Worm (Caenorhabditis elegans): ENCODE data around the gene insc-1.

Gene insc-1

DNA sequence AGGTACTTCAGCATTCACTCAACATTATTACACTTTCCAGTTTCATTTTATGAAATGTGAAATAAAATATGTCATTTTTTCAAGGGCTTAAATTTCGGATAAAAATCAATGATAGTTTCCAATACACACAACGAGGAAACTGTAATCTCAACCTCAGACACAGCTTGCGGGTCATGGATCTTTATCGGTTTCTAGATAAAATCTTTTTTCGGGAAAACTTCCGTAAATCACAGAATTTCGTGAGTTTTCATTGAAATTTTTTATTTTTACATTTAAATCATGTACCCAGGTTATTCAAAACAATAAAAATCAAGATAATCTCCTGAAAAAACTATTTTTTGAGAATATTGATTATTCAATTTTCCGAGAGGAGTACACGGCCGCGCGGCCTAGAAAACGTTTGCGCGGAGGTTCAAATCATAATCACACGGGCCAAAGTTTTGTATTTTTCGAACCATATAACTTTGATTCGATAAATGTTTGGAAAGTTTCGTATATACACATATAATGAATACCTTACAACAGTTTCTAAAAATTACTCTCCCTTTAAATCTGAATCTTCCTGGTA, 38.7 kb downstream of the insc-1 start:
- TF ChIP-seq pha-4 (GFP tag; IDR thresholded peaks at IDR 0.05) (no peak), pha-4 (tag; optimal IDR thresholded peaks at IDR 0.05) (no peak), lin-38 (GFP tag; IDR thresholded peaks at IDR 0.05) (peak; percentile 43; the same call in 1 of the 2 replicates), ztf-7 (tag; optimal IDR thresholded peaks at IDR 0.05) (no peak), unc-62 (GFP tag; optimal IDR thresholded peaks at IDR 0.05 in 1 of 2) (no peak), unc-62 (tag; optimal IDR thresholded peaks at IDR 0.05) (no peak), aly-2 (tag; optimal IDR thresholded peaks at IDR 0.05) (no peak), egl-27 (tag; optimal IDR thresholded peaks at IDR 0.05) (no peak), R02D3.7 (tag; optimal IDR thresholded peaks at IDR 0.05) (no peak), dve-1 (tag; optimal IDR thresholded peaks at IDR 0.05; ENCODE audit: insufficient read depth) (peak; percentile 8), lin-13 (GFP tag; optimal IDR thresholded peaks at IDR 0.05) (no peak), nhr-11 (tag; optimal IDR thresholded peaks at IDR 0.05) (no peak), mep-1 (tag; optimal IDR thresholded peaks at IDR 0.05) (peak; percentile 8), lsy-2 (tag; optimal IDR thresholded peaks at IDR 0.05) (peak in 1 of 2 experiments; percentile 26), hif-1 (tag; optimal IDR thresholded peaks at IDR 0.05) (peak in 1 of 2 experiments; percentile 43), arid-1 (GFP tag; conservative IDR thresholded peaks at IDR 0.05) (0 out of 2 replicates have a peak, but pooled peaks have one; percentile 13), zfp-3 (GFP tag; conservative IDR thresholded peaks at IDR 0.05) (0 out of 2 replicates have a peak, but pooled peaks have one; percentile 18), zip-2 (tag; optimal IDR thresholded peaks at IDR 0.05) (peak; percentile 58), cey-2 (tag; optimal IDR thresholded peaks at IDR 0.05; ENCODE audit: borderline replicate concordance, insufficient read depth) (no peak), unc-130 (GFP tag; optimal IDR thresholded peaks at IDR 0.05) (no peak), spr-1 (tag; optimal IDR thresholded peaks at IDR 0.05) (peak; percentile 5), nhr-76 (tag; optimal IDR thresholded peaks at IDR 0.05) (no peak), lim-7 (GFP tag; IDR thresholded peaks at IDR 0.05) (no peak), skn-1 (tag; optimal IDR thresholded peaks at IDR 0.05) (no peak), mes-2 (tag; optimal IDR thresholded peaks at IDR 0.05; ENCODE audit: poor library complexity, severe bottlenecking) (peak; percentile 78), attf-4 (tag; optimal IDR thresholded peaks at IDR 0.05) (no peak), dpl-1 (GFP tag; optimal IDR thresholded peaks at IDR 0.05) (peak; percentile 50), spr-3 (GFP tag; optimal IDR thresholded peaks at IDR 0.05) (no peak), dmd-9 (GFP tag; IDR thresholded peaks at IDR 0.05) (0 out of 2 replicates have a peak, but pooled peaks have one; percentile 28), fkh-10 (GFP tag; optimal IDR thresholded peaks at IDR 0.05) (no peak), jun-1 (tag; optimal IDR thresholded peaks at IDR 0.05) (no peak), duxl-1 (tag; optimal IDR thresholded peaks at IDR 0.05; ENCODE audit: poor library complexity) (peak; percentile 40)

DNA sequence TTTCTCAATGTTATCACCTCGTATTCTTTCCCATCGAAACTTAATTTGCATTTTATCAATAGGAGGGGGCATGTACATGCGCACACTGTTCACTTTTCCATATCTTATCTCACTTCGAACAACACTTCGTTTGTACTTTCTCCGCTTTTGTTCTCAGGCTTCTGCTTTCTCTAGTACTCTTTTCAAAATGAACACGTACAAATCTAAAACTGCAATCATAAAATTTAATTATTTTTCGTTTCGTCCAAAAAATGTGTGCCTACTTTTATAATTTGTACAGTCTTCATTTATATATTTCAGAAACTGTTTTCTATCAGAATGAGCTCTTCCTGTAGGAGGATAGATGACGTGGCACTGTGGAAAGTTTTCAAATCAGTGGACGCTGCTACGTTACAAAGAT, 40.0 kb downstream of the insc-1 start, which contains the start of gene C07D10.1:
C07D10.1 (plus strand) TSS at position 301 of the 400 bp plus-strand sequence.
- TF ChIP-seq hlh-11 (tag; optimal IDR thresholded peaks at IDR 0.05) (no peak), vab-7 (GFP tag; IDR thresholded peaks at IDR 0.05) (no peak), lin-38 (GFP tag; IDR thresholded peaks at IDR 0.05) (peak; percentile 9; the same call in 1 of the 2 replicates), zip-2 (tag; optimal IDR thresholded peaks at IDR 0.05) (no peak), nhr-28 (tag; optimal IDR thresholded peaks at IDR 0.05) (no peak), F10B5.3 (tag; optimal IDR thresholded peaks at IDR 0.05) (no peak)

DNA sequence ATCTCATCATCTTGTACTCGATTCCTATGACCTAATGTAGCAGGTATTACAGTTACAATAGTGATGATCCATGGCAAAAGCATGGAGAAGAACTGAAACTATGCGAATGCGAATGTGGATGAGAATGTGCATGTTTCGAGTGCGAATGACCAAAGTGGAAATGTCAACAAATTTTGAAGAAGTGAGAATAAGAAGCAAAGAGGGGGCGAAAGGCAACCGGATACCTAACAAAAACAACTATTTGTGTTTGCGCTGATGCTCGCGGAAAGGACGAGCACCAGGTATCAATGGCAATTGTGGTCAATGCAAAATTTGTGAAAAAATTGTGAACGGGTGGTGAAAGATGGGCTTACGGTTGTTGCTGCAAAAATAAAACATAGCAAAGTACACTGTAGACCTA, 43.9 kb downstream of the insc-1 start, which contains the start of gene nas-7:
nas-7 (minus strand) TSS at position 101 of the 400 bp plus-strand sequence.
- TF ChIP-seq ceh-62 (tag; optimal IDR thresholded peaks at IDR 0.05) (no peak), aha-1 (tag) (peak; percentile 52), madf-9 (GFP tag; conservative IDR thresholded peaks at IDR 0.05) (no peak), skn-1 (tag; optimal IDR thresholded peaks at IDR 0.05) (no peak), lin-13 (GFP tag; optimal IDR thresholded peaks at IDR 0.05) (no peak), zag-1 (tag; optimal IDR thresholded peaks at IDR 0.05) (no peak)
